Fruit fly (Drosophila melanogaster) whole organism: ENCODE results near the gene Hrd3.

Experiments used
- Dll ChIP-seq: fragments of >200 bp; optimal IDR thresholded peaks from 2 replicates; lab custom pipeline; 2017
- psq ChIP-seq: fragments of >200 bp; optimal IDR thresholded peaks from 2 replicates; lab custom pipeline; 2017

dm6 chr3R:23784925-23785680 is 26.7 kb upstream of the Hrd3 start:
- TF ChIP-seq psq (lab: Kevin White, UChicago) (no peak), Dll (lab: Kevin White, UChicago) (no peak)
